Fruit fly (Drosophila melanogaster) whole organism, pupa: ENCODE results near the gene CG32301.

ENCODE experiments used
- CG12605 ChIP-seq: fragments of 200-800 bp; sonication (Bioruptor generic); IDR thresholded peaks from 2 replicates; pipeline ENCODE4 v1.3.6; 2022; ENCODE audit warnings: missing biosample characterization, missing genetic modification characterization
- Pif1B ChIP-seq: fragments of 200-800 bp; sonication (Bioruptor generic); optimal IDR thresholded peaks from 3 replicates; lab custom pipeline; 2016; ENCODE audit warnings: missing biosample characterization, missing genetic modification characterization

DNA sequence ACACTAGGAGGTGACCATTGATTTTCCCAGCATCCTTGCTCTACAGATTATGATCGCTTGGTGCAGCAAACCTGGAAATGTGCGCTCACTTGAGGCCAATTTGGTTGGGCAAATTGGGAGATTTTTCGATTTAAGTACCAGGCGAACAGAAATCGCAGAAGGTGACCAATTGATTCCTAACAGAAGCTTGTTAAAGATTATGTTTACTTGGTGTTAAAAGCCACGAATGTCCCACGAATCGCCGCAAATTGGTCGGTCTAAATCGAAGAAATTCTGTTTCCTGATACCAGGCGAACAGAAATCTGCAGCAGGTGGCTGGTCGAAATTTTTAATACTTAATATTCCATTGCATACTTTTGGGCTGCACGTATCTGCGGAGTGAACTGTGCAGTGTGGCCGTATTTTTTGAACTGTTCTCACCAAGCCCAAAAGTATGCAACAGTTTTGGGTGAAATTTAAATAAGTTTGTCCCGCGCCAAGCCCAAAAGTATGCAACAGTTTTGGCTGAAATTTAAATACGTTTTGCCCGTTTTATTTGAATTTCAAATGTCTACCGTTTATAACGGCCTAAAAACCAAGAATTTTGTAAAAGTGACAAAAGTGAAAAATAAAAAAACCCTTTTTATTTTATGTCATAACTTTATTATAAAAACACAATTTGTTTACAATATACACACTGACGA lies at the start of gene CG32301:
- TF ChIP-seq Pif1B (GFP tag; lab: Kevin White, UChicago) (no peak), CG12605 (GFP tag; lab: Robert Waterston, UW) (no peak)
